Worm (Caenorhabditis elegans) whole organism, L4 larva: ENCODE data around the gene C46C11.4.
A peak's percentile ranks its signal among the peaks of the same experiment; 100 is the strongest.

Source experiments
- F10B5.3 ChIP-seq: sonication (generic microtip); optimal IDR thresholded peaks from 2 replicates; lab custom pipeline; 2016; ENCODE audit warnings: mild to moderate bottlenecking, missing genetic modification characterization, missing compliant biosample characterization
- ces-1 ChIP-seq: fragments of 150-350 bp; sonication (generic microtip); optimal IDR thresholded peaks from 4 replicates; lab custom pipeline; 2014; ENCODE audit warnings: missing biosample characterization, missing genetic modification reagents, missing genetic modification characterization
- fos-1 ChIP-seq: fragments of 150-350 bp; optimal IDR thresholded peaks from 2 replicates; lab custom pipeline; 2014; ENCODE audit warnings: missing biosample characterization, missing genetic modification characterization
- nhr-237 ChIP-seq: sonication (generic microtip); optimal IDR thresholded peaks from 2 replicates; lab custom pipeline; 2017; ENCODE audit warnings: missing biosample characterization, missing genetic modification characterization
- nhr-28 ChIP-seq: fragments of 150-350 bp; optimal IDR thresholded peaks from 2 replicates; lab custom pipeline; 2014; ENCODE audit warnings: missing biosample characterization, missing genetic modification characterization
- unc-62 ChIP-seq, 3 experiments: fragments of 150-350 bp in 1 of 3; sonication (generic microtip); optimal IDR thresholded peaks in 2 of 3; peaks in 1 of 3; 1 replicate in 1 of 3; 2 replicates in 2 of 3; lab custom pipeline; 2014 to 2017; ENCODE audit warnings: missing biosample characterization in 3 of 3, missing genetic modification characterization in 3 of 3, missing genetic modification reagents in 3 of 3, missing genotype in 1 of 3

- no peak for TF ChIP-seq fos-1
- peak; percentile 47 for TF ChIP-seq nhr-28
- TF ChIP-seq unc-62 (GFP tag; optimal IDR thresholded peaks at IDR 0.05 in 1 of 2; lab: Kevin White, UChicago), result peak in 1 of 2 experiments; percentile 17
- no peak for TF ChIP-seq unc-62 (tag; optimal IDR thresholded peaks at IDR 0.05; lab: Kevin White, UChicago)
- TF ChIP-seq ces-1 (GFP tag; lab: Kevin White, UChicago), result no peak
- TF ChIP-seq F10B5.3 (tag; lab: Kevin White, UChicago), result no peak
- TF ChIP-seq nhr-237, result no peak
Observed at ce11 chrX:4662964-4663684, 16.1 kb upstream of the C46C11.4 start.
